Worm (Caenorhabditis elegans): ENCODE measurements around the gene Y42A5A.3.
A peak's percentile ranks its signal among the peaks of the same experiment; 100 is the strongest.

Y42A5A.3 gene

ce11 chrV:11080345-11081102 lies 15.2 kb downstream of the Y42A5A.3 start, which contains the start of gene act-1 (continued):
- TF ChIP-seq Y48G9A.11 (GFP tag; IDR thresholded peaks at IDR 0.05) = no peak
- no peak for TF ChIP-seq dpl-1 (GFP tag; optimal IDR thresholded peaks at IDR 0.05)
- TF ChIP-seq nhr-48 (tag; optimal IDR thresholded peaks at IDR 0.05) = no peak
- 0 out of 2 replicates have a peak, but pooled peaks have one; percentile 13 for TF ChIP-seq set-16 (GFP tag; IDR thresholded peaks at IDR 0.05)
- peak; percentile 73 for TF ChIP-seq nhr-11 (tag; optimal IDR thresholded peaks at IDR 0.05)
- TF ChIP-seq nhr-102 (tag; optimal IDR thresholded peaks at IDR 0.05) = no peak
- TF ChIP-seq snpc-4 (tag; optimal IDR thresholded peaks at IDR 0.05) = no peak
- TF ChIP-seq nhr-111 (GFP tag; optimal IDR thresholded peaks at IDR 0.05) = no peak

DNA sequence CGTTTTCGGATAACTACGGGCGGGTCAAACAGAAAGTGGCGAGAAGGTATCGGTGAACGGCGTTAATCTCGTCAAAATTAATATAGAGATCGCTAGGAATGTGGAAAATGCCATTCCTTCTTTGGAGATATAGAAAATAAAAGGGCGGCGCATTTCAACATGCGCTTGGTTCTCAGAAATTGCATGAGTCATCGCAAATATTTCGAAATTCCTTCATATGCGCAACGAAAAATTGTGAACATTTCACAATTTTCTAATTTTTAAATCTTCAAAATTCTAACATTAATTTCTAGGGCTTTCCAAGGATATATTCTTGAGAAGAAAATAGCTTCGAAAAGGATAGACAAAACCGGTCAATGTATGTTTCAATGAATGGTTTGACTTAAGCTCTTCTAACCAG lies 16.9 kb downstream of the Y42A5A.3 start:
- TF ChIP-seq egl-43 (GFP tag; IDR thresholded peaks at IDR 0.05) (no peak), mdt-29 (GFP tag; IDR thresholded peaks at IDR 0.05) (no peak), attf-4 (tag; optimal IDR thresholded peaks at IDR 0.05) (no peak), mep-1 (tag; optimal IDR thresholded peaks at IDR 0.05) (no peak), madf-5 (GFP tag; IDR thresholded peaks at IDR 0.05) (no peak), ces-1 (GFP tag; optimal IDR thresholded peaks at IDR 0.05) (no peak), aly-2 (tag; optimal IDR thresholded peaks at IDR 0.05) (no peak), nhr-42 (GFP tag; IDR thresholded peaks at IDR 0.05) (no peak), dmd-8 (GFP tag; IDR thresholded peaks at IDR 0.05) (no peak), lin-15B (tag; optimal IDR thresholded peaks at IDR 0.05) (no peak), ceh-32 (tag; optimal IDR thresholded peaks at IDR 0.05; ENCODE audit: poor library complexity) (no peak), mxl-2 (GFP tag; conservative IDR thresholded peaks at IDR 0.05) (no peak), dve-1 (tag; optimal IDR thresholded peaks at IDR 0.05; ENCODE audit: insufficient read depth) (no peak), tra-1 (GFP tag; IDR thresholded peaks at IDR 0.05) (no peak), egl-27 (tag; optimal IDR thresholded peaks at IDR 0.05) (no peak), arid-1 (GFP tag; conservative IDR thresholded peaks at IDR 0.05) (no peak), snpc-1.2 (GFP tag; IDR thresholded peaks at IDR 0.05) (no peak), nhr-41 (GFP tag; IDR thresholded peaks at IDR 0.05) (no peak), F10B5.3 (tag; optimal IDR thresholded peaks at IDR 0.05) (no peak), hlh-11 (tag; optimal IDR thresholded peaks at IDR 0.05) (no peak)

- TF ChIP-seq ztf-7 (tag; optimal IDR thresholded peaks at IDR 0.05) (no peak), Y105C5A.15 (GFP tag; IDR thresholded peaks at IDR 0.05) (no peak), zfp-2 (tag; optimal IDR thresholded peaks at IDR 0.05) (peak; percentile 9), fos-1 (tag; optimal IDR thresholded peaks at IDR 0.05) (no peak), aha-1 (tag) (peak; percentile 97), spr-1 (tag; optimal IDR thresholded peaks at IDR 0.05) (peak; percentile 37), mdl-1 (tag; optimal IDR thresholded peaks at IDR 0.05) (peak in 1 of 2 experiments; percentile 69), hlh-30 (tag; optimal IDR thresholded peaks at IDR 0.05; ENCODE audit: insufficient read depth) (peak; percentile 88), hlh-11 (tag; optimal IDR thresholded peaks at IDR 0.05) (peak; percentile 86), F44E2.7 (GFP tag; IDR thresholded peaks at IDR 0.05) (no peak), Y48G9A.11 (GFP tag; IDR thresholded peaks at IDR 0.05) (0 out of 2 replicates have a peak, but pooled peaks have one; percentile 42), ctbp-1 (GFP tag; IDR thresholded peaks at IDR 0.05) (0 out of 2 replicates have a peak, but pooled peaks have one; percentile 26), mes-2 (tag; optimal IDR thresholded peaks at IDR 0.05; ENCODE audit: poor library complexity, severe bottlenecking) (peak; percentile 76), lin-38 (GFP tag; IDR thresholded peaks at IDR 0.05) (peak; percentile 94), daf-12 (tag; optimal IDR thresholded peaks at IDR 0.05) (no peak), ceh-44 (GFP tag; IDR thresholded peaks at IDR 0.05) (no peak), vab-7 (GFP tag; IDR thresholded peaks at IDR 0.05) (peak; percentile 42; the same call in 1 of the 2 replicates), dmd-6 (GFP tag; IDR thresholded peaks at IDR 0.05) (peak; percentile 57), mdt-29 (GFP tag; IDR thresholded peaks at IDR 0.05) (0 out of 2 replicates have a peak, but pooled peaks have one; percentile 32), egl-43 (GFP tag; IDR thresholded peaks at IDR 0.05) (0 out of 2 replicates have a peak, but pooled peaks have one; percentile 33), nhr-11 (tag; optimal IDR thresholded peaks at IDR 0.05) (peak; percentile 45), ceh-62 (tag; optimal IDR thresholded peaks at IDR 0.05) (no peak), duxl-1 (tag; optimal IDR thresholded peaks at IDR 0.05; ENCODE audit: poor library complexity) (peak; percentile 10), tra-1 (GFP tag; IDR thresholded peaks at IDR 0.05) (0 out of 2 replicates have a peak, but pooled peaks have one; percentile 45)
These were observed 17.6 kb downstream of the Y42A5A.3 start, which contains the start of gene act-2 for ce11 chrV:11078104-11078724. act-2 (minus strand) TSS chrV:11078154.

Data from whole organism, L4 larva.